7 worm cellular contexts compared by ENCODE assay signal in the genomic region with DNA sequence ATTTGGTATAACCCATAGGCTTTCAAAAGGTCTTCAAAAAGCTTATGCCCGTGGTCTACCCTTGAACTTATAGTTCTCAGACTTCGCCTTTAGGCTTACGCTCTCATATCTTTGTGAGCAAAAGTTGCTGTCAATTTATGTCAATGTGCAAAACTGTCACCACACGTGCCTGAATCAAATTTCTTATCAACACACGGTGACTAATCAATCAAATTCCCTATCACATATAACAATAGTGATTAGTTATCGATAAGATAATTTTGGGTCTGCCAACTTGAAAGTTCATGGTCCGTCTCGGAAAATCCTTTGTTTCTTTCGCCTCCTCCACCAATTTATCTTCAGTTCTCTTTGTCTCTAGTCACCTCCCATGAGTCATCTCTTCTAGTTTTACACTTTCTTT.
TF ChIP-seq lines count a peak whose summit lies in the region.

No protein-coding gene starts in this region.

TF ChIP-seq in whole organism, L1 larva, 84 proteins besides CTCF, POLR2A, EP300 and RAD21:
- TF ChIP-seq elt-2 (tag; optimal IDR thresholded peaks at IDR 0.05; lab: Kevin White, UChicago) (peak; percentile 27), hlh-17 (GFP tag; optimal IDR thresholded peaks at IDR 0.05; lab: Kevin White, UChicago; ENCODE audit: borderline replicate concordance) (no peak), nhr-20 (tag; optimal IDR thresholded peaks at IDR 0.05; lab: Kevin White, UChicago) (no peak)

TF ChIP-seq in whole organism, L2 larva, 48 proteins besides CTCF, POLR2A, EP300 and RAD21:
- TF ChIP-seq lin-39 (tag; optimal IDR thresholded peaks at IDR 0.05; lab: Kevin White, UChicago) (no peak), sem-4 (tag; optimal IDR thresholded peaks at IDR 0.05; lab: Kevin White, UChicago) (no peak), nhr-129 (tag; optimal IDR thresholded peaks at IDR 0.05; lab: Kevin White, UChicago) (peak; percentile 22), peb-1 (tag; optimal IDR thresholded peaks at IDR 0.05; lab: Kevin White, UChicago) (no peak), F13H6.1 (tag; optimal IDR thresholded peaks at IDR 0.05; lab: Kevin White, UChicago) (no peak), mdl-1 (tag; optimal IDR thresholded peaks at IDR 0.05; lab: Kevin White, UChicago) (no peak), fos-1 (tag; optimal IDR thresholded peaks at IDR 0.05; lab: Kevin White, UChicago) (peak; percentile 78)

TF ChIP-seq in whole organism, L3 larva, 47 proteins besides CTCF, POLR2A, EP300 and RAD21:
- TF ChIP-seq pqm-1 (tag; optimal IDR thresholded peaks at IDR 0.05; lab: Kevin White, UChicago) (peak; percentile 42), elt-2 (tag; optimal IDR thresholded peaks at IDR 0.05; lab: Kevin White, UChicago) (peak; percentile 53), fkh-10 (GFP tag; optimal IDR thresholded peaks at IDR 0.05; lab: Kevin White, UChicago) (no peak)
TF ChIP-seq in whole organism, L3 larva: peak in this region for 2.

TF ChIP-seq in whole organism, L4 larva, 104 proteins besides CTCF, POLR2A, EP300 and RAD21:
- TF ChIP-seq F26F4.8 (GFP tag; conservative IDR thresholded peaks at IDR 0.05; lab: Robert Waterston, UW) (no peak), mxl-3 (GFP tag; optimal IDR thresholded peaks at IDR 0.05; lab: Kevin White, UChicago) (peak; percentile 14), pqm-1 (tag; optimal IDR thresholded peaks at IDR 0.05; lab: Kevin White, UChicago) (peak; percentile 72)

TF ChIP-seq in whole organism, late embryonic, 69 proteins besides CTCF, POLR2A, EP300 and RAD21:
- TF ChIP-seq ttx-3 (tag; optimal IDR thresholded peaks at IDR 0.05; lab: Kevin White, UChicago), result no peak
- TF ChIP-seq npax-4 (tag; optimal IDR thresholded peaks at IDR 0.05; lab: Kevin White, UChicago), result no peak
- TF ChIP-seq ceh-2 (tag; optimal IDR thresholded peaks at IDR 0.05; lab: Kevin White, UChicago), result no peak
- no peak for TF ChIP-seq sox-4 (tag; optimal IDR thresholded peaks at IDR 0.05; lab: Kevin White, UChicago)
- TF ChIP-seq rnt-1 (tag; optimal IDR thresholded peaks at IDR 0.05; lab: Kevin White, UChicago), result no peak
- no peak for TF ChIP-seq ceh-19 (GFP tag; optimal IDR thresholded peaks at IDR 0.05; lab: Kevin White, UChicago)
- TF ChIP-seq elt-2 (tag; optimal IDR thresholded peaks at IDR 0.05; lab: Kevin White, UChicago), result peak; percentile 93
- peak; percentile 63 for TF ChIP-seq unc-55 (GFP tag; optimal IDR thresholded peaks at IDR 0.05; lab: Kevin White, UChicago)
- no peak for TF ChIP-seq nhr-11 (tag; optimal IDR thresholded peaks at IDR 0.05; lab: Kevin White, UChicago)
- no peak for TF ChIP-seq pax-1 (tag; optimal IDR thresholded peaks at IDR 0.05; lab: Kevin White, UChicago)
- TF ChIP-seq ceh-24 (tag; optimal IDR thresholded peaks at IDR 0.05; lab: Kevin White, UChicago), result no peak
- TF ChIP-seq hlh-30 (tag; optimal IDR thresholded peaks at IDR 0.05; lab: Kevin White, UChicago; ENCODE audit: insufficient read depth), result no peak
- TF ChIP-seq lin-11 (tag; optimal IDR thresholded peaks at IDR 0.05; lab: Kevin White, UChicago), result no peak

TF ChIP-seq in whole organism, mixed stage, embryonic, 35 proteins besides CTCF, POLR2A, EP300 and RAD21:
- TF ChIP-seq cnd-1 (tag; optimal IDR thresholded peaks at IDR 0.05; lab: Kevin White, UChicago) (no peak), unc-62 (GFP tag; optimal IDR thresholded peaks at IDR 0.05; lab: Kevin White, UChicago) (peak; percentile 33), nhr-28 (tag; optimal IDR thresholded peaks at IDR 0.05; lab: Kevin White, UChicago) (no peak)

TF ChIP-seq in whole organism, young adult, 124 proteins besides CTCF, POLR2A, EP300 and RAD21:
- TF ChIP-seq nfya-1 (tag; optimal IDR thresholded peaks at IDR 0.05; lab: Kevin White, UChicago; ENCODE audit: borderline replicate concordance, insufficient read depth) (no peak), mes-4 (tag; optimal IDR thresholded peaks at IDR 0.05; lab: Kevin White, UChicago) (no peak), die-1 (tag; optimal IDR thresholded peaks at IDR 0.05; lab: Kevin White, UChicago) (no peak), nhr-80 (tag; optimal IDR thresholded peaks at IDR 0.05; lab: Kevin White, UChicago) (peak; percentile 34)
